Worm (Caenorhabditis elegans): Measurements from ENCODE around the gene pqn-35.
A peak's percentile ranks its signal among the peaks of the same experiment; 100 is the strongest.

pqn-35 gene

ce11 chrII:4583203-4583912 lies 29.4 kb upstream of the pqn-35 start:
- TF ChIP-seq madf-3 (GFP tag; IDR thresholded peaks at IDR 0.05) = 0 out of 2 replicates have a peak, but pooled peaks have one; percentile 13
- no peak for TF ChIP-seq cebp-1 (GFP tag; IDR thresholded peaks at IDR 0.05)
- no peak for TF ChIP-seq cebp-1 (tag; optimal IDR thresholded peaks at IDR 0.05)

ce11 chrII:4584313-4584712 lies 28.5 kb upstream of the pqn-35 start:
- TF ChIP-seq F10E7.11 (tag; optimal IDR thresholded peaks at IDR 0.05) (no peak), nhr-90 (tag; optimal IDR thresholded peaks at IDR 0.05) (no peak), lir-1 (GFP tag; conservative IDR thresholded peaks at IDR 0.05) (no peak)

- TF ChIP-seq madf-3 (GFP tag; IDR thresholded peaks at IDR 0.05) (no peak), hsf-1 (GFP tag; IDR thresholded peaks at IDR 0.05) (0 out of 2 replicates have a peak, but pooled peaks have one; percentile 21)
These were observed 27.5 kb upstream of the pqn-35 start for ce11 chrII:4585327-4585726.

- TF ChIP-seq zfh-2 (GFP tag; conservative IDR thresholded peaks at IDR 0.05) (peak; percentile 57), madf-3 (GFP tag; IDR thresholded peaks at IDR 0.05) (0 out of 2 replicates have a peak, but pooled peaks have one; percentile 5), ztf-25 (GFP tag; IDR thresholded peaks at IDR 0.05) (no peak), hsf-1 (GFP tag; IDR thresholded peaks at IDR 0.05) (0 out of 2 replicates have a peak, but pooled peaks have one; percentile 13), efl-1 (GFP tag; optimal IDR thresholded peaks at IDR 0.05) (no peak), repo-1 (tag; optimal IDR thresholded peaks at IDR 0.05) (no peak), K12H6.12 (tag; optimal IDR thresholded peaks at IDR 0.05) (no peak)
These were observed 22.7 kb upstream of the pqn-35 start for ce11 chrII:4590086-4590485.

ce11 chrII:4590660-4591059 lies 22.1 kb upstream of the pqn-35 start:
- TF ChIP-seq tbx-9 (tag; optimal IDR thresholded peaks at IDR 0.05; ENCODE audit: borderline replicate concordance) = no peak
- no peak for TF ChIP-seq ceh-58 (GFP tag; IDR thresholded peaks at IDR 0.05)
- TF ChIP-seq K12H6.12 (tag; optimal IDR thresholded peaks at IDR 0.05) = no peak
- no peak for TF ChIP-seq rcor-1 (GFP tag; IDR thresholded peaks at IDR 0.05)
- no peak for TF ChIP-seq hrde-1 (tag; optimal IDR thresholded peaks at IDR 0.05; ENCODE audit: borderline replicate concordance)
- no peak for TF ChIP-seq Y56A3A.18 (GFP tag; IDR thresholded peaks at IDR 0.05)
- TF ChIP-seq efl-1 (GFP tag; optimal IDR thresholded peaks at IDR 0.05) = no peak
- TF ChIP-seq F57A8.1 (GFP tag; optimal IDR thresholded peaks at IDR 0.05) = no peak
- no peak for TF ChIP-seq xnd-1 (tag; optimal IDR thresholded peaks at IDR 0.05)
- no peak for TF ChIP-seq nhr-179 (tag; optimal IDR thresholded peaks at IDR 0.05)
- TF ChIP-seq K11D2.4 (GFP tag; IDR thresholded peaks at IDR 0.05) = no peak
- TF ChIP-seq madf-10 (tag; optimal IDR thresholded peaks at IDR 0.05) = no peak
- no peak for TF ChIP-seq bed-1 (GFP tag; IDR thresholded peaks at IDR 0.05)
- TF ChIP-seq snpc-1.1 (tag; optimal IDR thresholded peaks at IDR 0.05; ENCODE audit: insufficient read depth) = no peak
- no peak for TF ChIP-seq ZK185.1 (tag; optimal IDR thresholded peaks at IDR 0.05; ENCODE audit: poor library complexity, severe bottlenecking)
- TF ChIP-seq B0035.1 (tag; optimal IDR thresholded peaks at IDR 0.05) = no peak
- TF ChIP-seq fkh-3 (tag; optimal IDR thresholded peaks at IDR 0.05) = no peak
- no peak for TF ChIP-seq let-526 (GFP tag; IDR thresholded peaks at IDR 0.05)
- no peak for TF ChIP-seq unc-62 (GFP tag; optimal IDR thresholded peaks at IDR 0.05)
- TF ChIP-seq rec-8 (tag; optimal IDR thresholded peaks at IDR 0.05) = no peak
- TF ChIP-seq snpc-3.4 (tag; optimal IDR thresholded peaks at IDR 0.05) = no peak
- no peak for TF ChIP-seq F57C9.4 (tag; optimal IDR thresholded peaks at IDR 0.05)
- TF ChIP-seq ama-1 (optimal IDR thresholded peaks at IDR 0.05) = no peak
- peak in 1 of 2 experiments; percentile 41 for TF ChIP-seq ama-1 (GFP tag; optimal IDR thresholded peaks at IDR 0.05)
- no peak for TF ChIP-seq snpc-1.3 (tag; optimal IDR thresholded peaks at IDR 0.05; ENCODE audit: insufficient read depth)
- no peak for TF ChIP-seq somi-1 (GFP tag; optimal IDR thresholded peaks at IDR 0.05)
- no peak for TF ChIP-seq nhr-90 (tag; optimal IDR thresholded peaks at IDR 0.05)
- 0 out of 2 replicates have a peak, but pooled peaks have one; percentile 4 for TF ChIP-seq madf-8 (GFP tag; conservative IDR thresholded peaks at IDR 0.05)
- no peak for TF ChIP-seq C06A6.2 (GFP tag; conservative IDR thresholded peaks at IDR 0.05)
- peak; percentile 42 for TF ChIP-seq athp-1 (tag; optimal IDR thresholded peaks at IDR 0.05)
- no peak for TF ChIP-seq hlh-12 (tag; optimal IDR thresholded peaks at IDR 0.05)

All from whole organism, young adult.